Worm (Caenorhabditis elegans) whole organism, L4 larva: Measurements from ENCODE around the gene tsfm-1.
A peak's percentile ranks its signal among the peaks of the same experiment; 100 is the strongest.

Experiments
- F37D6.2 ChIP-seq: sonication (generic microtip); optimal IDR thresholded peaks from 2 replicates; lab custom pipeline; 2016; ENCODE audit warnings: mild to moderate bottlenecking, missing genetic modification characterization, missing compliant biosample characterization
- F44E2.7 ChIP-seq: fragments of 200-800 bp; sonication (Bioruptor generic); IDR thresholded peaks from 2 replicates; pipeline ENCODE4 v2.1.2; 2022; ENCODE audit warnings: missing genetic modification characterization, missing compliant biosample characterization
- F49E8.2 ChIP-seq: sonication (generic microtip); optimal IDR thresholded peaks from 2 replicates; lab custom pipeline; 2016; ENCODE audit warnings: missing compliant biosample characterization, mild to moderate bottlenecking, missing genetic modification characterization, borderline replicate concordance
- T20F7.1 ChIP-seq: fragments of 200-800 bp; sonication (Bioruptor generic); optimal IDR thresholded peaks from 2 replicates; lab custom pipeline; 2018; ENCODE audit warnings: mild to moderate bottlenecking, missing genetic modification characterization, missing compliant biosample characterization
- T26A8.4 ChIP-seq: fragments of 200-800 bp; sonication (Bioruptor generic); IDR thresholded peaks from 2 replicates; pipeline ENCODE4 v1.3.6; 2022; ENCODE audit warnings: missing genetic modification characterization, missing compliant biosample characterization
- aly-2 ChIP-seq: sonication (generic microtip); optimal IDR thresholded peaks from 2 replicates; lab custom pipeline; 2018; ENCODE audit warnings: missing biosample characterization, missing genetic modification characterization
- arid-1 ChIP-seq: fragments of 200-800 bp; sonication (Bioruptor generic); conservative IDR thresholded peaks from 2 replicates; pipeline ENCODE4 v1.3.6; 2022; ENCODE audit warnings: missing genetic modification reagents, missing genetic modification characterization, missing compliant biosample characterization
- attf-4 ChIP-seq: sonication (generic microtip); optimal IDR thresholded peaks from 3 replicates; lab custom pipeline; 2017; ENCODE audit warnings: missing biosample characterization, missing genetic modification characterization
- ceh-28 ChIP-seq: fragments of 150-350 bp; optimal IDR thresholded peaks from 2 replicates; lab custom pipeline; 2014; ENCODE audit warnings: missing biosample characterization, missing genetic modification reagents, missing genetic modification characterization
- ceh-44 ChIP-seq: fragments of 200-800 bp; sonication (Bioruptor generic); IDR thresholded peaks from 2 replicates; pipeline ENCODE4 v1.3.6; 2022; ENCODE audit warnings: missing genetic modification reagents, missing genetic modification characterization, missing compliant biosample characterization
- ceh-62 ChIP-seq: sonication (generic microtip); optimal IDR thresholded peaks from 2 replicates; lab custom pipeline; 2017; ENCODE audit warnings: missing biosample characterization, missing genetic modification characterization
- ces-1 ChIP-seq: fragments of 150-350 bp; sonication (generic microtip); optimal IDR thresholded peaks from 4 replicates; lab custom pipeline; 2014; ENCODE audit warnings: missing biosample characterization, missing genetic modification reagents, missing genetic modification characterization
- cey-2 ChIP-seq: sonication (generic microtip); optimal IDR thresholded peaks from 3 replicates; lab custom pipeline; 2017; ENCODE audit warnings: missing genetic modification characterization, mild to moderate bottlenecking, missing compliant biosample characterization, antibody characterized with exemption, borderline replicate concordance; ENCODE audit not compliant: insufficient read depth
- ctbp-1 ChIP-seq: fragments of 200-800 bp; sonication (Bioruptor generic); IDR thresholded peaks from 2 replicates; pipeline ENCODE4 v1.3.6; 2022; ENCODE audit warnings: missing genetic modification reagents, missing genetic modification characterization, missing compliant biosample characterization
- daf-16 ChIP-seq, 3 experiments: sonication (generic microtip); optimal IDR thresholded peaks; 2 replicates each; lab custom pipeline; 2016 to 2017; ENCODE audit warnings: missing genetic modification characterization in 3 of 3, missing genetic modification reagents in 3 of 3, mild to moderate bottlenecking in 2 of 3, missing compliant biosample characterization in 2 of 3, missing biosample characterization in 1 of 3, moderate library complexity in 1 of 3
- daf-8 ChIP-seq: fragments of 200-800 bp; sonication (Bioruptor generic); IDR thresholded peaks from 2 replicates; pipeline ENCODE4 v1.3.6; 2022; ENCODE audit warnings: missing genetic modification characterization, missing compliant biosample characterization
- dmd-6 ChIP-seq: fragments of 200-800 bp; sonication (Bioruptor generic); IDR thresholded peaks from 2 replicates; pipeline ENCODE4 v1.3.6; 2022; ENCODE audit warnings: missing genetic modification reagents, missing genetic modification characterization, missing compliant biosample characterization
- dmd-8 ChIP-seq: fragments of 200-800 bp; sonication (Bioruptor generic); IDR thresholded peaks from 2 replicates; pipeline ENCODE4 v1.3.6; 2022; ENCODE audit warnings: missing genetic modification characterization, missing compliant biosample characterization
- dpl-1 ChIP-seq: fragments of 150-350 bp; optimal IDR thresholded peaks from 2 replicates; lab custom pipeline; 2014; ENCODE audit warnings: missing biosample characterization, missing genetic modification reagents, missing genetic modification characterization
- dve-1 ChIP-seq: sonication (generic microtip); optimal IDR thresholded peaks from 2 replicates; lab custom pipeline; 2017; ENCODE audit warnings: antibody characterized with exemption, mild to moderate bottlenecking, missing genetic modification characterization, missing compliant biosample characterization; ENCODE audit not compliant: insufficient read depth
- egl-43 ChIP-seq: fragments of 200-800 bp; sonication (Bioruptor generic); IDR thresholded peaks from 2 replicates; pipeline ENCODE4 v1.3.6; 2022; ENCODE audit warnings: missing genetic modification reagents, missing genetic modification characterization, missing compliant biosample characterization
- gei-8 ChIP-seq: fragments of 200-800 bp; sonication (Bioruptor generic); optimal IDR thresholded peaks from 2 replicates; lab custom pipeline; 2018; ENCODE audit warnings: mild to moderate bottlenecking, missing genetic modification characterization, missing compliant biosample characterization
- hif-1 ChIP-seq, 2 experiments: sonication (generic microtip); optimal IDR thresholded peaks; 2 replicates each; lab custom pipeline; 2016 to 2017; ENCODE audit warnings: missing compliant biosample characterization in 2 of 2, missing genetic modification characterization in 2 of 2, missing genetic modification reagents in 2 of 2, missing genotype in 2 of 2, mild to moderate bottlenecking in 1 of 2
- hlh-11 ChIP-seq: fragments of 200-800 bp; sonication (Bioruptor generic); optimal IDR thresholded peaks from 2 replicates; lab custom pipeline; 2018; ENCODE audit warnings: mild to moderate bottlenecking, missing genetic modification characterization, missing compliant biosample characterization
- hlh-30 ChIP-seq: sonication (generic microtip); optimal IDR thresholded peaks from 2 replicates; lab custom pipeline; 2017; ENCODE audit warnings: antibody characterized with exemption, mild to moderate bottlenecking, missing genetic modification characterization, missing compliant biosample characterization; ENCODE audit not compliant: insufficient read depth
- hmg-1.1 ChIP-seq: fragments of 200-800 bp; sonication (Bioruptor generic); IDR thresholded peaks from 2 replicates; pipeline ENCODE4 v1.3.6; 2022; ENCODE audit warnings: missing genetic modification reagents, missing genetic modification characterization, missing compliant biosample characterization
- lin-15B ChIP-seq: fragments of 150-350 bp; sonication (generic microtip); optimal IDR thresholded peaks from 3 replicates; lab custom pipeline; 2014; ENCODE audit warnings: missing biosample characterization, missing genetic modification characterization
- lin-38 ChIP-seq: fragments of 200-800 bp; sonication (Bioruptor generic); IDR thresholded peaks from 2 replicates; pipeline ENCODE4 v1.3.6; 2022; ENCODE audit warnings: missing genetic modification reagents, missing genetic modification characterization, missing compliant biosample characterization
- lin-39 ChIP-seq: fragments of 150-350 bp; optimal IDR thresholded peaks from 2 replicates; lab custom pipeline; 2014; ENCODE audit warnings: missing biosample characterization, missing genetic modification reagents, missing genetic modification characterization
- lir-3 ChIP-seq: sonication (generic microtip); optimal IDR thresholded peaks from 2 replicates; lab custom pipeline; 2016; ENCODE audit warnings: mild to moderate bottlenecking, missing genetic modification characterization, missing compliant biosample characterization
- lsy-2 ChIP-seq, 2 experiments: fragments of 150-350 bp in 1 of 2; sonication (generic microtip) in 1 of 2; optimal IDR thresholded peaks; 2 replicates each; lab custom pipeline; 2014 to 2017; ENCODE audit warnings: missing biosample characterization in 2 of 2, missing genetic modification characterization in 2 of 2
- madf-5 ChIP-seq, 2 experiments: fragments of 200-800 bp; sonication (Bioruptor generic); IDR thresholded peaks; 2 replicates each; pipeline ENCODE4 v1.3.6; 2022; ENCODE audit warnings: missing compliant biosample characterization in 2 of 2, missing genetic modification characterization in 2 of 2
- mdl-1 ChIP-seq, 2 experiments: fragments of 150-350 bp in 1 of 2; sonication (generic microtip) in 1 of 2; optimal IDR thresholded peaks; 2 replicates each; lab custom pipeline; 2014 to 2017; ENCODE audit warnings: missing biosample characterization in 2 of 2, missing genetic modification characterization in 2 of 2
- mep-1 ChIP-seq: fragments of 150-350 bp; sonication (generic microtip); optimal IDR thresholded peaks from 3 replicates; lab custom pipeline; 2014; ENCODE audit warnings: missing biosample characterization, missing genetic modification characterization
- nhr-11 ChIP-seq: fragments of 150-350 bp; optimal IDR thresholded peaks from 2 replicates; lab custom pipeline; 2014; ENCODE audit warnings: missing biosample characterization, missing genetic modification characterization
- nhr-111 ChIP-seq: fragments of 200-800 bp; sonication (Bioruptor generic); optimal IDR thresholded peaks from 2 replicates; lab custom pipeline; 2018; ENCODE audit warnings: mild to moderate bottlenecking, missing genetic modification characterization, missing compliant biosample characterization
- nhr-48 ChIP-seq: sonication (generic microtip); optimal IDR thresholded peaks from 2 replicates; lab custom pipeline; 2016; ENCODE audit warnings: mild to moderate bottlenecking, missing genetic modification characterization, missing compliant biosample characterization
- nhr-6 ChIP-seq: fragments of 150-350 bp; optimal IDR thresholded peaks from 2 replicates; lab custom pipeline; 2014; ENCODE audit warnings: missing biosample characterization, missing genetic modification characterization
- pha-4 ChIP-seq, 2 experiments: fragments of 150-350 bp in 1 of 2; fragments of 200-800 bp in 1 of 2; sonication (Bioruptor generic) in 1 of 2; IDR thresholded peaks in 1 of 2; optimal IDR thresholded peaks in 1 of 2; 2 replicates each; pipeline versions ENCODE4 v1.3.6 to Lab custom; 2014 to 2022; ENCODE audit warnings: missing genetic modification characterization in 2 of 2, missing genetic modification reagents in 2 of 2, missing biosample characterization in 1 of 2, missing compliant biosample characterization in 1 of 2
- rbr-2 ChIP-seq: sonication (generic microtip); optimal IDR thresholded peaks from 2 replicates; lab custom pipeline; 2016; ENCODE audit warnings: missing genotype, missing genetic modification characterization, missing compliant biosample characterization
- saeg-2 ChIP-seq: fragments of 200-800 bp; sonication (Bioruptor generic); IDR thresholded peaks from 2 replicates; pipeline ENCODE4 v1.3.6; 2022; ENCODE audit warnings: missing genetic modification reagents, missing genetic modification characterization, missing compliant biosample characterization
- sdz-12 ChIP-seq: fragments of 200-800 bp; sonication (Bioruptor generic); optimal IDR thresholded peaks from 2 replicates; lab custom pipeline; 2018; ENCODE audit warnings: mild to moderate bottlenecking, missing genetic modification characterization, missing compliant biosample characterization
- set-16 ChIP-seq: fragments of 200-800 bp; sonication (Bioruptor generic); IDR thresholded peaks from 2 replicates; pipeline ENCODE4 v1.3.6; 2022; ENCODE audit warnings: missing genetic modification reagents, missing genetic modification characterization, missing compliant biosample characterization
- unc-62 ChIP-seq, 3 experiments: fragments of 150-350 bp in 1 of 3; sonication (generic microtip); optimal IDR thresholded peaks in 2 of 3; peaks in 1 of 3; 1 replicate in 1 of 3; 2 replicates in 2 of 3; lab custom pipeline; 2014 to 2017; ENCODE audit warnings: missing biosample characterization in 3 of 3, missing genetic modification characterization in 3 of 3, missing genetic modification reagents in 3 of 3, missing genotype in 1 of 3
- vab-7 ChIP-seq: fragments of 200-800 bp; sonication (Bioruptor generic); IDR thresholded peaks from 2 replicates; pipeline ENCODE4 v1.3.6; 2022; ENCODE audit warnings: missing genetic modification reagents, missing genetic modification characterization, missing compliant biosample characterization

Gene tsfm-1

ce11 chrV:12291587-12291986, 20.2 kb upstream of the tsfm-1 start, which contains the start of the genes srpa-68 and srh-16 (continued):
- TF ChIP-seq ceh-62: no peak
- TF ChIP-seq hmg-1.1 (GFP tag; lab: Robert Waterston, UW): peak; percentile 86
- TF ChIP-seq dmd-6 (GFP tag; lab: Robert Waterston, UW): peak; percentile 79
- no peak for TF ChIP-seq cey-2 (tag; lab: Kevin White, UChicago)
- TF ChIP-seq aly-2: no peak
- no peak for TF ChIP-seq daf-8
- TF ChIP-seq lin-39 (tag; lab: Kevin White, UChicago): no peak

- TF ChIP-seq daf-16 (GFP tag; optimal IDR thresholded peaks at IDR 0.05; lab: Kevin White, UChicago) (peak in 1 of 2 experiments; percentile 10), daf-16 (tag; optimal IDR thresholded peaks at IDR 0.05; lab: Kevin White, UChicago) (peak; percentile 73), egl-43 (GFP tag; lab: Robert Waterston, UW) (no peak), madf-5 (GFP tag; IDR thresholded peaks at IDR 0.05; lab: Robert Waterston, UW) (no peak), dve-1 (tag; lab: Kevin White, UChicago) (peak; percentile 17), cey-2 (tag; lab: Kevin White, UChicago) (no peak), T26A8.4 (GFP tag; lab: Robert Waterston, UW) (no peak), ceh-28 (no peak), hlh-11 (no peak), ces-1 (no peak), mdl-1 (tag; optimal IDR thresholded peaks at IDR 0.05; lab: Kevin White, UChicago) (no peak), lin-38 (GFP tag; lab: Robert Waterston, UW) (peak; percentile 9; the same call in 1 of the 2 replicates), T20F7.1 (GFP tag; lab: Kevin White, UChicago) (peak; percentile 40), ctbp-1 (GFP tag; lab: Robert Waterston, UW) (no peak), dpl-1 (GFP tag; lab: Kevin White, UChicago) (peak; percentile 1), pha-4 (GFP tag; IDR thresholded peaks at IDR 0.05; lab: Robert Waterston, UW) (no peak), pha-4 (tag; optimal IDR thresholded peaks at IDR 0.05; lab: Kevin White, UChicago) (peak; percentile 78), mep-1 (tag; lab: Kevin White, UChicago) (peak; percentile 32), nhr-48 (tag; lab: Kevin White, UChicago) (no peak), nhr-6 (tag; lab: Kevin White, UChicago) (peak; percentile 76), lir-3 (tag; lab: Kevin White, UChicago) (no peak), set-16 (GFP tag; lab: Robert Waterston, UW) (no peak), F37D6.2 (tag; lab: Kevin White, UChicago) (no peak), F44E2.7 (no peak), lin-39 (tag; lab: Kevin White, UChicago) (no peak), hlh-30 (tag; lab: Kevin White, UChicago) (peak; percentile 38), lsy-2 (tag; optimal IDR thresholded peaks at IDR 0.05; lab: Kevin White, UChicago) (peak in 1 of 2 experiments; percentile 40), F49E8.2 (tag; lab: Kevin White, UChicago) (no peak), hif-1 (tag; optimal IDR thresholded peaks at IDR 0.05; lab: Kevin White, UChicago) (no peak)
Observed at ce11 chrV:12288577-12288976, 17.2 kb upstream of the tsfm-1 start, which contains the start of gene rskd-1. rskd-1 (minus strand) TSS chrV:12288615.

- TF ChIP-seq vab-7 (GFP tag; lab: Robert Waterston, UW) (no peak), gei-8 (GFP tag; lab: Kevin White, UChicago) (no peak), nhr-111 (no peak), ceh-44 (no peak), T20F7.1 (GFP tag; lab: Kevin White, UChicago) (no peak), rbr-2 (tag; lab: Kevin White, UChicago) (no peak), sdz-12 (GFP tag; lab: Kevin White, UChicago) (no peak), arid-1 (GFP tag; lab: Robert Waterston, UW) (no peak), unc-62 (GFP tag; optimal IDR thresholded peaks at IDR 0.05 in 1 of 2; lab: Kevin White, UChicago) (peak in 1 of 2 experiments; percentile 77), unc-62 (tag; optimal IDR thresholded peaks at IDR 0.05; lab: Kevin White, UChicago) (no peak), mdl-1 (tag; optimal IDR thresholded peaks at IDR 0.05; lab: Kevin White, UChicago) (no peak), lin-15B (no peak), lin-39 (tag; lab: Kevin White, UChicago) (no peak), attf-4 (no peak), ces-1 (no peak), nhr-11 (no peak), saeg-2 (GFP tag; lab: Robert Waterston, UW) (no peak), dmd-8 (GFP tag; lab: Robert Waterston, UW) (no peak), hlh-30 (tag; lab: Kevin White, UChicago) (peak; percentile 29), daf-8 (no peak)
Observed at ce11 chrV:12287667-12288066, 16.3 kb upstream of the tsfm-1 start.
